Worm (Caenorhabditis elegans) whole organism, L1 larva: Measurements from ENCODE around the gene fbxa-10.

Source experiments
- alr-1 ChIP-seq: fragments of 200-800 bp; sonication (Bioruptor generic); optimal IDR thresholded peaks from 2 replicates; lab custom pipeline; 2018; ENCODE audit warnings: borderline replicate concordance, mild to moderate bottlenecking, missing genetic modification characterization, missing compliant biosample characterization
- ceh-90 ChIP-seq: sonication (generic microtip); optimal IDR thresholded peaks from 2 replicates; lab custom pipeline; 2016; ENCODE audit warnings: missing genetic modification characterization, missing compliant biosample characterization
- ces-1 ChIP-seq: fragments of 150-350 bp; optimal IDR thresholded peaks from 2 replicates; lab custom pipeline; 2014; ENCODE audit warnings: missing biosample characterization, missing genetic modification reagents, missing genetic modification characterization
- egl-27 ChIP-seq, 2 experiments: fragments of 150-350 bp in 1 of 2; sonication (generic microtip); optimal IDR thresholded peaks; 3 replicates each; lab custom pipeline; 2017 to 2018; ENCODE audit warnings: missing biosample characterization in 2 of 2, missing genetic modification characterization in 2 of 2, missing genetic modification reagents in 2 of 2
- elt-3 ChIP-seq, 6 experiments: fragments of 150-350 bp in 1 of 6; sonication (generic microtip); optimal IDR thresholded peaks; 2 replicates each; lab custom pipeline; 2017 to 2018; ENCODE audit warnings: missing biosample characterization in 6 of 6, missing genetic modification characterization in 6 of 6, inconsistent platforms in 1 of 6
- fos-1 ChIP-seq: fragments of 150-350 bp; optimal IDR thresholded peaks from 2 replicates; lab custom pipeline; 2014; ENCODE audit warnings: missing biosample characterization, missing genetic modification characterization
- lin-13 ChIP-seq: fragments of 150-350 bp; optimal IDR thresholded peaks from 2 replicates; lab custom pipeline; 2014; ENCODE audit warnings: missing biosample characterization, missing genetic modification reagents, missing genetic modification characterization
- mep-1 ChIP-seq: fragments of 150-350 bp; optimal IDR thresholded peaks from 2 replicates; lab custom pipeline; 2014; ENCODE audit warnings: missing biosample characterization, missing genetic modification characterization
- nhr-77 ChIP-seq: fragments of 150-350 bp; optimal IDR thresholded peaks from 2 replicates; lab custom pipeline; 2014; ENCODE audit warnings: missing biosample characterization, missing genetic modification characterization
- snpc-4 ChIP-seq: fragments of 150-350 bp; optimal IDR thresholded peaks from 2 replicates; lab custom pipeline; 2014; ENCODE audit warnings: missing biosample characterization, missing genetic modification characterization
- vab-15 ChIP-seq: sonication (generic microtip); optimal IDR thresholded peaks from 2 replicates; lab custom pipeline; 2017; ENCODE audit warnings: missing genotype, mild to moderate bottlenecking, missing genetic modification characterization, missing compliant biosample characterization

ce11 chrIII:961948-962347 is 9.8 kb downstream of the fbxa-10 start, which contains the start of gene fbxa-51:
- TF ChIP-seq nhr-77 (tag; lab: Kevin White, UChicago) (no peak), ces-1 (no peak), mep-1 (no peak), snpc-4 (tag; lab: Kevin White, UChicago) (no peak), fos-1 (tag; lab: Kevin White, UChicago) (no peak), ceh-90 (no peak), elt-3 (tag; optimal IDR thresholded peaks at IDR 0.05; lab: Kevin White, UChicago) (no peak), egl-27 (tag; optimal IDR thresholded peaks at IDR 0.05; lab: Kevin White, UChicago) (no peak), vab-15 (tag; lab: Kevin White, UChicago) (no peak), alr-1 (tag; lab: Kevin White, UChicago) (no peak), lin-13 (no peak)
